Fruit fly (Drosophila melanogaster) whole organism, embryonic: ENCODE measurements around the gene fry.

Experiments
- C15 ChIP-seq: fragments of 200-800 bp; sonication (Bioruptor generic); IDR thresholded peaks from 3 replicates; pipeline ENCODE4 v1.3.6; 2022; ENCODE audit warnings: missing biosample characterization, missing genetic modification characterization
- CG10147 ChIP-seq: fragments of 200-800 bp; sonication (Bioruptor generic); optimal IDR thresholded peaks from 2 replicates; lab custom pipeline; 2019; ENCODE audit warnings: missing biosample characterization, mild to moderate bottlenecking, missing genetic modification characterization, moderate library complexity
- CG11504 ChIP-seq: fragments of 200-800 bp; sonication (Bioruptor generic); optimal IDR thresholded peaks from 3 replicates; lab custom pipeline; 2019; ENCODE audit warnings: missing biosample characterization, mild to moderate bottlenecking, missing genetic modification characterization, moderate library complexity
- CG12155 ChIP-seq: fragments of 200-800 bp; sonication (Bioruptor generic); optimal IDR thresholded peaks from 3 replicates; lab custom pipeline; 2016; ENCODE audit warnings: missing biosample characterization, missing genetic modification characterization
- CG12391 ChIP-seq: fragments of 200-800 bp; sonication (Bioruptor generic); optimal IDR thresholded peaks from 3 replicates; lab custom pipeline; 2018; ENCODE audit warnings: missing biosample characterization, mild to moderate bottlenecking, missing genetic modification characterization, moderate library complexity
- CG12659 ChIP-seq: fragments of 200-800 bp; sonication (Bioruptor generic); optimal IDR thresholded peaks from 3 replicates; lab custom pipeline; 2017; ENCODE audit warnings: mild to moderate bottlenecking, missing biosample characterization, missing genetic modification reagents, missing genetic modification characterization
- CG12769 ChIP-seq: fragments of 200-800 bp; sonication (Bioruptor generic); optimal IDR thresholded peaks from 2 replicates; lab custom pipeline; 2019; ENCODE audit warnings: missing biosample characterization, mild to moderate bottlenecking, missing genetic modification characterization, moderate library complexity
- CG16813 ChIP-seq: fragments of 200-800 bp; sonication (Bioruptor generic); IDR thresholded peaks from 3 replicates; pipeline ENCODE4 v1.3.6; 2022; ENCODE audit warnings: missing biosample characterization, missing genetic modification characterization; ENCODE audit not compliant: partially characterized antibody
- CG16863 ChIP-seq: fragments of 200-800 bp; sonication (Bioruptor generic); optimal IDR thresholded peaks from 3 replicates; lab custom pipeline; 2016; ENCODE audit warnings: missing biosample characterization, missing genetic modification characterization
- CG30431 ChIP-seq: fragments of 200-800 bp; sonication (Bioruptor generic); optimal IDR thresholded peaks from 2 replicates; lab custom pipeline; 2017; ENCODE audit warnings: missing biosample characterization, missing genetic modification characterization
- CG31224 ChIP-seq: fragments of 200-800 bp; sonication (Bioruptor generic); IDR thresholded peaks from 2 replicates; pipeline ENCODE4 v1.3.6; 2022; ENCODE audit warnings: missing biosample characterization, missing genetic modification characterization
- CG34376 ChIP-seq: fragments of 200-800 bp; sonication (Bioruptor generic); optimal IDR thresholded peaks from 2 replicates; lab custom pipeline; 2018; ENCODE audit warnings: missing biosample characterization, mild to moderate bottlenecking, missing genetic modification characterization
- CG4282 ChIP-seq: fragments of 200-800 bp; sonication (Bioruptor generic); optimal IDR thresholded peaks from 2 replicates; lab custom pipeline; 2016; ENCODE audit warnings: missing biosample characterization, missing genetic modification characterization
- CG6272 ChIP-seq: fragments of 200-800 bp; sonication (Bioruptor generic); IDR thresholded peaks from 2 replicates; pipeline ENCODE4 v1.3.6; 2022; ENCODE audit warnings: missing biosample characterization, missing genetic modification characterization
- CG7357 ChIP-seq: fragments of 200-800 bp; sonication (Bioruptor generic); IDR thresholded peaks from 3 replicates; pipeline ENCODE4 v1.3.6; 2022; ENCODE audit warnings: missing biosample characterization, missing genetic modification characterization
- CG7839 ChIP-seq: fragments of 200-800 bp; sonication (Bioruptor generic); optimal IDR thresholded peaks from 3 replicates; lab custom pipeline; 2018; ENCODE audit warnings: missing biosample characterization, mild to moderate bottlenecking, missing genetic modification characterization, moderate library complexity
- CG9727 ChIP-seq: fragments of 200-800 bp; sonication (Bioruptor generic); optimal IDR thresholded peaks from 3 replicates; lab custom pipeline; 2017; ENCODE audit warnings: missing biosample characterization, mild to moderate bottlenecking, missing genetic modification characterization
- Deaf1 ChIP-seq: fragments of 200-800 bp; optimal IDR thresholded peaks from 3 replicates; lab custom pipeline; 2019; ENCODE audit warnings: missing biosample characterization, mild to moderate bottlenecking, missing genetic modification characterization, moderate library complexity
- Dref ChIP-seq: fragments of 200-800 bp; sonication (Bioruptor generic); IDR thresholded peaks from 2 replicates; pipeline ENCODE4 v1.3.6; 2022; ENCODE audit warnings: missing biosample characterization, missing genetic modification characterization
- Drgx ChIP-seq: fragments of 200-800 bp; sonication (Bioruptor generic); IDR thresholded peaks from 2 replicates; pipeline ENCODE4 v1.3.6; 2022; ENCODE audit warnings: missing biosample characterization, missing genetic modification characterization
- Elba2 ChIP-seq: fragments of 200-800 bp; sonication (Bioruptor generic); optimal IDR thresholded peaks from 3 replicates; lab custom pipeline; 2016; ENCODE audit warnings: missing biosample characterization, missing genetic modification characterization
- HHEX ChIP-seq: fragments of 200-800 bp; sonication (Bioruptor generic); optimal IDR thresholded peaks from 3 replicates; lab custom pipeline; 2017; ENCODE audit warnings: missing biosample characterization, mild to moderate bottlenecking, missing genetic modification characterization, missing genetic modification reagents
- HLH4C ChIP-seq: fragments of 200-800 bp; sonication (Bioruptor generic); IDR thresholded peaks from 3 replicates; pipeline ENCODE4 v1.3.6; 2022; ENCODE audit warnings: missing biosample characterization, missing genetic modification characterization; ENCODE audit not compliant: partially characterized antibody
- Kr ChIP-seq: fragments of 200-800 bp; sonication (Bioruptor generic); optimal IDR thresholded peaks from 2 replicates; lab custom pipeline; 2017; ENCODE audit warnings: missing biosample characterization, mild to moderate bottlenecking, missing genetic modification characterization
- NfI ChIP-seq: fragments of 200-800 bp; sonication (Bioruptor generic); optimal IDR thresholded peaks from 3 replicates; lab custom pipeline; 2018; ENCODE audit warnings: missing biosample characterization, mild to moderate bottlenecking, missing genetic modification characterization, moderate library complexity
- Sox100B ChIP-seq: fragments of 200-800 bp; sonication (Bioruptor generic); optimal IDR thresholded peaks from 3 replicates; lab custom pipeline; 2018; ENCODE audit warnings: missing biosample characterization, mild to moderate bottlenecking, missing genetic modification characterization
- Sry-β ChIP-seq: fragments of 200-800 bp; sonication (Bioruptor generic); optimal IDR thresholded peaks from 2 replicates; lab custom pipeline; 2018; ENCODE audit warnings: missing biosample characterization, mild to moderate bottlenecking, missing genetic modification characterization, moderate library complexity
- Xrp1 ChIP-seq: fragments of 200-800 bp; sonication (Bioruptor generic); IDR thresholded peaks from 2 replicates; pipeline ENCODE4 v1.3.6; 2022; ENCODE audit warnings: missing biosample characterization, missing genetic modification characterization
- ara ChIP-seq: fragments of 200-800 bp; sonication (Bioruptor generic); IDR thresholded peaks from 2 replicates; pipeline ENCODE4 v1.3.6; 2022; ENCODE audit warnings: missing biosample characterization, missing genetic modification characterization
- ato ChIP-seq: fragments of 200-800 bp; sonication (Bioruptor generic); IDR thresholded peaks from 2 replicates; pipeline ENCODE4 v1.3.6; 2022; ENCODE audit warnings: missing biosample characterization, missing genetic modification characterization; ENCODE audit not compliant: partially characterized antibody
- cas ChIP-seq: fragments of 200-800 bp; sonication (Bioruptor generic); IDR thresholded peaks from 2 replicates; pipeline ENCODE4 v1.3.6; 2022; ENCODE audit warnings: missing biosample characterization, missing genetic modification characterization
- cg ChIP-seq: fragments of 200-800 bp; sonication (Bioruptor generic); optimal IDR thresholded peaks from 3 replicates; lab custom pipeline; 2019; ENCODE audit warnings: missing biosample characterization, mild to moderate bottlenecking, missing genetic modification characterization, moderate library complexity
- chn ChIP-seq: fragments of 200-800 bp; sonication (Bioruptor generic); optimal IDR thresholded peaks from 2 replicates; lab custom pipeline; 2016; ENCODE audit warnings: missing biosample characterization, missing genetic modification characterization
- crp ChIP-seq, 2 experiments: fragments of 200-800 bp; sonication (Bioruptor generic); optimal IDR thresholded peaks; 2 replicates in 1 of 2; 3 replicates in 1 of 2; lab custom pipeline; 2017; ENCODE audit warnings: missing biosample characterization in 2 of 2, missing genetic modification characterization in 2 of 2, mild to moderate bottlenecking in 1 of 2, moderate library complexity in 1 of 2
- da ChIP-seq: fragments of 200-800 bp; sonication (Bioruptor generic); optimal IDR thresholded peaks from 2 replicates; lab custom pipeline; 2016; ENCODE audit warnings: missing biosample characterization, missing genetic modification characterization
- h ChIP-seq: fragments of >200 bp; optimal IDR thresholded peaks from 2 replicates; lab custom pipeline; 2017
- inv ChIP-seq: fragments of 200-800 bp; sonication (Bioruptor generic); IDR thresholded peaks from 2 replicates; pipeline ENCODE4 v1.3.6; 2022; ENCODE audit warnings: missing biosample characterization, missing genetic modification characterization; ENCODE audit not compliant: partially characterized antibody
- lilli ChIP-seq: fragments of 200-800 bp; sonication (Bioruptor generic); optimal IDR thresholded peaks from 3 replicates; lab custom pipeline; 2016; ENCODE audit warnings: missing biosample characterization, missing genetic modification characterization
- lmd ChIP-seq: fragments of 200-800 bp; sonication (Bioruptor generic); IDR thresholded peaks from 2 replicates; pipeline ENCODE4 v1.3.6; 2022; ENCODE audit warnings: missing biosample characterization, missing genetic modification characterization
- org-1 ChIP-seq: fragments of 200-800 bp; sonication (Bioruptor generic); optimal IDR thresholded peaks from 2 replicates; lab custom pipeline; 2017; ENCODE audit warnings: missing biosample characterization, missing genetic modification characterization
- phol ChIP-seq: fragments of 200-800 bp; sonication (Bioruptor generic); optimal IDR thresholded peaks from 3 replicates; lab custom pipeline; 2018; ENCODE audit warnings: missing biosample characterization, mild to moderate bottlenecking, missing genetic modification characterization, moderate library complexity
- salm ChIP-seq: fragments of 200-800 bp; sonication (Bioruptor generic); optimal IDR thresholded peaks from 2 replicates; lab custom pipeline; 2018; ENCODE audit warnings: missing biosample characterization, mild to moderate bottlenecking, missing genetic modification characterization
- tap ChIP-seq: fragments of 200-800 bp; optimal IDR thresholded peaks from 3 replicates; lab custom pipeline; 2019; ENCODE audit warnings: missing biosample characterization, mild to moderate bottlenecking, missing genetic modification characterization, moderate library complexity
- tio ChIP-seq: fragments of 200-800 bp; sonication (Bioruptor generic); optimal IDR thresholded peaks from 2 replicates; lab custom pipeline; 2017; ENCODE audit warnings: missing biosample characterization, missing genetic modification characterization, inconsistent platforms
- toy ChIP-seq: fragments of 200-800 bp; sonication (Bioruptor generic); IDR thresholded peaks from 2 replicates; pipeline ENCODE4 v1.3.6; 2022; ENCODE audit warnings: missing biosample characterization, missing genetic modification characterization
- zen2 ChIP-seq: fragments of 200-800 bp; sonication (Bioruptor generic); IDR thresholded peaks from 3 replicates; pipeline ENCODE4 v1.3.6; 2022; ENCODE audit warnings: missing biosample characterization, missing genetic modification characterization; ENCODE audit not compliant: partially characterized antibody
- zfh1 ChIP-seq: fragments of 200-800 bp; sonication (Bioruptor generic); IDR thresholded peaks from 3 replicates; pipeline ENCODE4 v1.3.6; 2022; ENCODE audit warnings: missing biosample characterization, missing genetic modification characterization

fry gene

DNA sequence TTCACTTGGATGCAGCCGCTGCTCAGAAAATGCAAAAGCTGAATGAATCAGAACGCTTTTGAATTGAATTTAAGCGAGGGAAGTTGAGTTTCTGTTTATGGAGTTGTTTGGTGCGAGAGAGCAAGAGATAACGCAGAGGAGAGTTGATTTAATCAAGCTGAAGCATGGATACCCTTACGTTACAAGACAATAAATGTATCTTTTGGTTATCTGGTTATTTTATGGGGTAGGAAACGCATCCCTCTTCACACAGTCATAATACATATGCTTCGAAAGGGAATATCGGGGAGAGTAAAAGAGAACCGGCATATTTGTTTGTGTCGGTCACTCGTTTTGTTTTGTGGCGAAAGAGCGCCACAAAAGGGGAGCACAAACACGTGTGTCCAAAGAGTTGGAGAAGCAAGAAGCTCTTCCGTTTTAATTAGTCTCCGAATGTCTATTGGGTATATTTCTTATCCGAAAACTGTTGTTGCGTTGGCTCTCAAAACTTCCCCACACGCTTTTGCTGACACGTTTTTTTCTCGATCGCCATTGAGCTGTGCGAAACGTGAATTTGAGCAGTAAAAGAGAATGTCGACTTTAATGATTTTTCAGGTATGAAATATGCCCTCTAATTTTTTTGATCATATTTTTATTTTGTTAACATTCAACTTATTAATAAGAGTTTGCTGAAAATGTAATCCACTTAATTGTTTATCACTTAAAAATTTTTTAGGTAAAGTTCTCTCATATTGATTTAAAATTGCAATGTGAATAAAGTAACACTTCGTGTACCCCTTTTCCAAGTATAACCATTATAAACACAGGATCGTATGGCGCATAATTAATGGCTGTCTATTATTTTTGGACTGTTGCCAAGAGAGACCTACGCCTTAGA is 18.0 kb upstream of the fry start, which contains the start of gene Prps (continued):
- TF ChIP-seq CG9727 (GFP tag; lab: Kevin White, UChicago) (peak; percentile 50), Elba2 (GFP tag; lab: Kevin White, UChicago) (no peak), ara (GFP tag; lab: Robert Waterston, UW) (peak; percentile 55; the same call in 1 of the 2 replicates), zen2 (GFP tag; lab: Robert Waterston, UW) (no peak)
- TF ChIP-seq, all 482 proteins: peak for 365

DNA sequence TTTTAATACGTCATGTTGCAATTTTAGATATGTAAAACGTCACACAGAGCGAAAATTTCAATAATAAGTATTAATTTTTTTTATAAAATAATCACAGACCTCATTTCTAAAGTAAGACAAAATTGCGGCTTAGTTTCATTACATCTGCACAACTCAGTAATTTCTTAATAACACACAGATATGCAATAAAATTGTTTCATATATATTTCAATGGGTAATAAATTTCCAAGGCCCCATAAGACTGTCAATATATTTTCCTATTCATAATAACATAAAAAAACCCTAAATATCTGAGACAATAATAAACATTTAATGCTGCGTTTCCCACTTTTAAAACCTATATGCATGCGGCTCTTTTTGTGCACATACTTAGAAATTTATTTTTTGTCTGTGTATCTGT is 16.7 kb upstream of the fry start:
- TF ChIP-seq chn (GFP tag; lab: Kevin White, UChicago): no peak
- TF ChIP-seq h (lab: Kevin White, UChicago): no peak
- TF ChIP-seq Xrp1 (GFP tag; lab: Robert Waterston, UW): peak; percentile 26; the same call in 1 of the 2 replicates
- TF ChIP-seq org-1: peak; percentile 20
- TF ChIP-seq C15 (GFP tag; lab: Robert Waterston, UW): no peak
- TF ChIP-seq lmd: peak; percentile 21; the same call in 1 of the 2 replicates
- 0 out of 2 replicates have a peak, but pooled peaks have one; percentile 16 for TF ChIP-seq CG6272 (GFP tag; lab: Robert Waterston, UW)
- TF ChIP-seq Dref (GFP tag; lab: Robert Waterston, UW): no peak
- no peak for TF ChIP-seq crp (GFP tag; optimal IDR thresholded peaks at IDR 0.05; lab: Kevin White, UChicago)
- TF ChIP-seq CG12155 (GFP tag; lab: Kevin White, UChicago): no peak
- TF ChIP-seq toy (GFP tag; lab: Robert Waterston, UW): no peak
- TF ChIP-seq salm (tag; lab: Kevin White, UChicago): peak; percentile 10
- no peak for TF ChIP-seq cas (GFP tag; lab: Robert Waterston, UW)
- peak; percentile 2 for TF ChIP-seq HHEX (GFP tag; lab: Kevin White, UChicago)
- no peak for TF ChIP-seq ato
- TF ChIP-seq CG16813 (GFP tag; lab: Robert Waterston, UW): no peak
- TF ChIP-seq CG31224: no peak
- no peak for TF ChIP-seq CG12769
- 0 out of 2 replicates have a peak, but pooled peaks have one; percentile 27 for TF ChIP-seq Drgx (GFP tag; lab: Robert Waterston, UW)
- peak; percentile 11 for TF ChIP-seq Deaf1 (tag; lab: Kevin White, UChicago)
- TF ChIP-seq tio (GFP tag; lab: Kevin White, UChicago): no peak
- TF ChIP-seq Sox100B (GFP tag; lab: Kevin White, UChicago): peak; percentile 22
- TF ChIP-seq HLH4C (GFP tag; lab: Robert Waterston, UW): no peak
- TF ChIP-seq lilli: peak; percentile 13
- no peak for TF ChIP-seq zfh1 (GFP tag; lab: Robert Waterston, UW)
- no peak for TF ChIP-seq cg (GFP tag; lab: Kevin White, UChicago)
- no peak for TF ChIP-seq da (GFP tag; lab: Kevin White, UChicago)
- no peak for TF ChIP-seq CG7357
- peak; percentile 62 for TF ChIP-seq CG11504 (tag; lab: Kevin White, UChicago)
- peak; percentile 34 for TF ChIP-seq CG12659 (GFP tag; lab: Kevin White, UChicago)
- no peak for TF ChIP-seq Kr (GFP tag; lab: Kevin White, UChicago)
- peak; percentile 59 for TF ChIP-seq CG7839
- TF ChIP-seq NfI: peak; percentile 30
- TF ChIP-seq CG10147 (GFP tag; lab: Kevin White, UChicago): no peak
- TF ChIP-seq CG4282 (GFP tag; lab: Kevin White, UChicago): no peak
- peak; percentile 41 for TF ChIP-seq phol (tag; lab: Kevin White, UChicago)
- TF ChIP-seq CG12391 (tag; lab: Kevin White, UChicago): peak; percentile 54
- peak; percentile 6 for TF ChIP-seq tap (tag; lab: Kevin White, UChicago)
- TF ChIP-seq CG16863 (GFP tag; lab: Kevin White, UChicago): no peak
- no peak for TF ChIP-seq inv (GFP tag; lab: Robert Waterston, UW)
- TF ChIP-seq Sry-β (GFP tag; lab: Kevin White, UChicago): no peak
- TF ChIP-seq CG30431: no peak
- no peak for TF ChIP-seq CG34376 (GFP tag; lab: Kevin White, UChicago)
